Worm (Caenorhabditis elegans): Measurements from ENCODE around the gene rpl-9.

rpl-9 gene

DNA sequence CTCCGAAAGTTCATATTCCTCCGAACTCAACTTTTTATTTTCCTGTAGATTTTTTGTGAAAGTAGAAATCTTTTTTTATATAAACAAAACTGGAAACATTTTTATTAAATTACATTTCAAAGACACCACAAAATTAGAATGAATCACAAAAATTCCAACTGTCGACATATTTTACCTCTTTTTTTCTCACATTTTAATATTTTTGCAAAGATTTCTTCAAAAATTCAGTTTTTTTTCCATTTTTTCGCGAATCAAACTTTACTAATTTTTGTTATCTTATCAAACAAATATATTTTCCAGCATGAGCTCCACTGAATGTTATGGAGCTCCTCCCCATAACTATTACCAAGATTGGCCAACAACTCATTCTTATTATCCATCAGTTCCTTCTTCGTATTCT is 17.3 kb downstream of the rpl-9 start, which contains the start of gene ceh-13:
TSS of gene ceh-13 (plus strand) at position 301 of the 400 bp plus-strand sequence.
- TF ChIP-seq ctbp-1 (GFP tag; IDR thresholded peaks at IDR 0.05) (no peak), zip-2 (tag; optimal IDR thresholded peaks at IDR 0.05) (no peak)

DNA sequence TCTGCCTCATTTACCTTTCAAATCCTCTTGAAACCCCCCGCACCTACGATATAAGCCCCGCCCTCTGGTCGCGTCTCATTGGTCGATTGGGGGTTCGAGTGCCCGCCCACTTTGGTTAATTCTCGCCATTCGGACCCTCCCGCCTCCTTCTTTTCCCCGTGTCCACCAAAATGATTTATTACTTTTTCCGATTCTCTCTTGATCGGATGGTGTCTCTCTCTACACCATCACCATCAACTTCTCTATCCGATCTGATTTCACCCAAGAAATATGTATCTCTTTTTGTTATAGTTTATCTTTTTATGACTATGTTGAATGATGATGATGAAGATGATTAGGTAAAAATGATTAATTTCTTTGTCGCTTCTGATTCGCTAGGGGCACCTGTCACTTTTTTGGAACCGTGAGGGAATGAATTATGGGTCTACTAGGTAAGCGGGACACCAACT is 17.9 kb downstream of the rpl-9 start:
- TF ChIP-seq ceh-20 (GFP tag; IDR thresholded peaks at IDR 0.05) (peak; percentile 81), aha-1 (tag) (peak; percentile 65), nhr-102 (tag; optimal IDR thresholded peaks at IDR 0.05) (no peak), unc-62 (GFP tag; optimal IDR thresholded peaks at IDR 0.05 in 1 of 2) (peak in 1 of 2 experiments; percentile 99), unc-62 (tag; optimal IDR thresholded peaks at IDR 0.05) (no peak), mes-2 (tag; optimal IDR thresholded peaks at IDR 0.05; ENCODE audit: poor library complexity, severe bottlenecking) (no peak), lsy-2 (tag; optimal IDR thresholded peaks at IDR 0.05) (peak in 1 of 2 experiments; percentile 48), hlh-11 (tag; optimal IDR thresholded peaks at IDR 0.05) (peak; percentile 8), mdl-1 (tag; optimal IDR thresholded peaks at IDR 0.05) (peak in 1 of 2 experiments; percentile 2)

DNA sequence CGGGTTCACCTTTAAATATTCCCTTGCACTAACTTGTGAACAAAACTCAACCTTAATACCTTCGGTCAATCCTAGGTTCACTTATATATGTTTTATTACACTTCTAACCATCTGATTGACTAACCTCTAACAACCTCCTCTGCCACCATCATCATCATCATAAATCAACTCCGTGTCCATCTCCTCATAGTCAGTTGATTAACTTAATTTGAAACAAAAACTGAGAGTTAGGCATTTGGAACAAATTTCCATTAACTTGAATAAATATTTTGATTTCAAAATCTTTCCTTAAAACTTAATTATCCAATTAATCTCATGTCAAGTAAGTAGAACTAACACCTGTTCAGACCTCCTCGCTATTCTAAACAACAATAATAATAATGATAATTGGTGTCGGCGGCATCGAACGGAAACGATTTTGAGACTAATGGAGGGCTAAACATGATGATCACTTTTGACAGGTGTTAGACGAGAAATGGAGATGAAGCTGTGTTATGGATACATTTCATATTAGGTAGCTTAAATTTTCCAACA is 18.9 kb downstream of the rpl-9 start:
- TF ChIP-seq nhr-77 (tag; optimal IDR thresholded peaks at IDR 0.05) (no peak), Y48G9A.11 (GFP tag; IDR thresholded peaks at IDR 0.05) (no peak), ama-1 (optimal IDR thresholded peaks at IDR 0.05) (no peak), unc-62 (GFP tag; optimal IDR thresholded peaks at IDR 0.05 in 1 of 2) (peak in 1 of 2 experiments; percentile 92), unc-62 (tag; optimal IDR thresholded peaks at IDR 0.05) (no peak), zag-1 (tag; optimal IDR thresholded peaks at IDR 0.05) (no peak), fkh-10 (GFP tag; optimal IDR thresholded peaks at IDR 0.05) (no peak), lim-7 (GFP tag; IDR thresholded peaks at IDR 0.05) (no peak), tra-1 (GFP tag; IDR thresholded peaks at IDR 0.05) (no peak), ZK546.5 (tag; optimal IDR thresholded peaks at IDR 0.05) (no peak), aha-1 (tag) (peak; percentile 36), nhr-111 (GFP tag; optimal IDR thresholded peaks at IDR 0.05) (no peak), snpc-4 (tag; optimal IDR thresholded peaks at IDR 0.05) (no peak), ZK337.2 (GFP tag; IDR thresholded peaks at IDR 0.05) (no peak), nhr-6 (tag; optimal IDR thresholded peaks at IDR 0.05) (no peak), nhr-102 (tag; optimal IDR thresholded peaks at IDR 0.05) (no peak)

DNA sequence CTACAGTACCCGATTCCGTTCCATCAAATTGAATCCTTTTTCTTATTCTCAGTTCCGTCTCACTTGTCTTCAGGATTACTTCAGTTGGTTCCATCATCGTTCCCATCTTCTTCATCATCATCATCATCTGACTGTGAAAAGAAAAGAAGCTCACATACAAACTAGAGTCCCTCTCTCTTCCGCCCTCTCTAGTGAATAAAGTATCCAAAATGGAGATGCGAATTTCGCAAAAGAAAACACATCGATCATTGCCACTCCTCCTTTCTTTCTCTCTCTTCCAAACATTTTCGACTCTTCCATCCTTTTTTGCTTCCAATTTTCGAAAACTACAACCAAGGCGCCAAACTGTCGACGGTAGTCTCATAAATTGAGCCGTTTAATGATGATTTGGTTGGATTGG is 19.8 kb downstream of the rpl-9 start:
- no peak for TF ChIP-seq ztf-11 (tag; optimal IDR thresholded peaks at IDR 0.05)
- peak in 1 of 2 experiments; percentile 13 for TF ChIP-seq lsy-2 (tag; optimal IDR thresholded peaks at IDR 0.05)
- TF ChIP-seq mep-1 (tag; optimal IDR thresholded peaks at IDR 0.05), result no peak
- TF ChIP-seq unc-62 (GFP tag; optimal IDR thresholded peaks at IDR 0.05 in 1 of 2), result peak in 1 of 2 experiments; percentile 99
- TF ChIP-seq unc-62 (tag; optimal IDR thresholded peaks at IDR 0.05), result no peak
- TF ChIP-seq dmd-6 (GFP tag; IDR thresholded peaks at IDR 0.05), result no peak
- TF ChIP-seq ceh-44 (GFP tag; IDR thresholded peaks at IDR 0.05), result no peak
- no peak for TF ChIP-seq daf-8 (GFP tag; IDR thresholded peaks at IDR 0.05)

DNA sequence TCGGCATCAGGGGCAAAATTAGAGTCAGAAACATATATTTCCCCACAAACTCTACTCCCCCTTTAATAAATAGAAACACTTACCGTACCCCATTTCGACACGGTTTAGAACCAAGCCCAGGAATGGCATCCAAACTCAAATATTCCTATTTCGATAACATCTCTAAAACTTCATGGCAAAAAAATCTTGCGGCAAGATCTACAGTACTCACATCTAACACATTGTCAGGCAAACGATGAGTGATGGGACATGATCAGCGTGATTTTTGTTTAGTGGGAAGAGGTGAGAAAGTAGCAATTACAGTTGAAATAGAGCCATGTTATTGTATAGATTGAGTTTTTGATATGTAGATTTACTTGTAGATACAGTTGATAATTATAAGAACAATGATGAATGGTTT is 21.7 kb downstream of the rpl-9 start:
- no peak for TF ChIP-seq nhr-42 (GFP tag; IDR thresholded peaks at IDR 0.05)
- TF ChIP-seq lin-13 (GFP tag; optimal IDR thresholded peaks at IDR 0.05), result no peak
- no peak for TF ChIP-seq dpl-1 (GFP tag; optimal IDR thresholded peaks at IDR 0.05)
- TF ChIP-seq set-16 (GFP tag; IDR thresholded peaks at IDR 0.05), result no peak
- no peak for TF ChIP-seq mxl-2 (GFP tag; conservative IDR thresholded peaks at IDR 0.05)
- TF ChIP-seq lin-1 (GFP tag; IDR thresholded peaks at IDR 0.05), result no peak
- TF ChIP-seq daf-8 (GFP tag; IDR thresholded peaks at IDR 0.05), result no peak
- TF ChIP-seq unc-62 (GFP tag; optimal IDR thresholded peaks at IDR 0.05 in 1 of 2), result no peak
- no peak for TF ChIP-seq unc-62 (tag; optimal IDR thresholded peaks at IDR 0.05)
- TF ChIP-seq mdl-1 (tag; optimal IDR thresholded peaks at IDR 0.05), result no peak
- no peak for TF ChIP-seq zfp-2 (tag; optimal IDR thresholded peaks at IDR 0.05)
- no peak for TF ChIP-seq lin-29 (GFP tag; IDR thresholded peaks at IDR 0.05)
- no peak for TF ChIP-seq hif-1 (tag; optimal IDR thresholded peaks at IDR 0.05)
- no peak for TF ChIP-seq zag-1 (tag; optimal IDR thresholded peaks at IDR 0.05)
- TF ChIP-seq dmd-6 (GFP tag; IDR thresholded peaks at IDR 0.05), result no peak
- TF ChIP-seq F49E8.2 (tag; optimal IDR thresholded peaks at IDR 0.05; ENCODE audit: borderline replicate concordance), result no peak
- no peak for TF ChIP-seq nhr-41 (GFP tag; IDR thresholded peaks at IDR 0.05)
